Worm (Caenorhabditis elegans) whole organism, L1 larva: ENCODE results near the gene DH11.2.

ENCODE experiments used
- Y116A8C.19 ChIP-seq: sonication (generic microtip); optimal IDR thresholded peaks from 2 replicates; lab custom pipeline; 2016; ENCODE audit warnings: missing compliant biosample characterization, missing genetic modification characterization, borderline replicate concordance
- ama-1 ChIP-seq: fragments of 150-350 bp; optimal IDR thresholded peaks from 2 replicates; lab custom pipeline; 2014
- ceh-90 ChIP-seq: sonication (generic microtip); optimal IDR thresholded peaks from 2 replicates; lab custom pipeline; 2016; ENCODE audit warnings: missing genetic modification characterization, missing compliant biosample characterization
- mef-2 ChIP-seq: fragments of 150-350 bp; optimal IDR thresholded peaks from 2 replicates; lab custom pipeline; 2014; ENCODE audit warnings: missing biosample characterization, missing genetic modification characterization
- nhr-11 ChIP-seq: fragments of 150-350 bp; optimal IDR thresholded peaks from 2 replicates; lab custom pipeline; 2014; ENCODE audit warnings: missing biosample characterization, missing genetic modification characterization
- nhr-237 ChIP-seq: fragments of 150-350 bp; optimal IDR thresholded peaks from 2 replicates; lab custom pipeline; 2014; ENCODE audit warnings: missing biosample characterization, missing genetic modification characterization
- nhr-28 ChIP-seq: fragments of 150-350 bp; optimal IDR thresholded peaks from 2 replicates; lab custom pipeline; 2014; ENCODE audit warnings: missing biosample characterization, missing genetic modification characterization
- nhr-90 ChIP-seq: sonication (generic microtip); optimal IDR thresholded peaks from 2 replicates; lab custom pipeline; 2016; ENCODE audit warnings: mild to moderate bottlenecking, missing genetic modification characterization, missing compliant biosample characterization; ENCODE audit not compliant: poor library complexity
- pax-3 ChIP-seq: fragments of 200-800 bp; sonication (Bioruptor generic); optimal IDR thresholded peaks from 2 replicates; lab custom pipeline; 2018; ENCODE audit warnings: mild to moderate bottlenecking, missing genetic modification characterization, moderate library complexity, missing compliant biosample characterization
- pqm-1 ChIP-seq: sonication (generic microtip); optimal IDR thresholded peaks from 3 replicates; lab custom pipeline; 2017; ENCODE audit warnings: missing biosample characterization, missing genetic modification characterization
- skn-1 ChIP-seq: fragments of 150-350 bp; optimal IDR thresholded peaks from 2 replicates; lab custom pipeline; 2014; ENCODE audit warnings: missing biosample characterization, missing genetic modification characterization
- zag-1 ChIP-seq: fragments of 150-350 bp; optimal IDR thresholded peaks from 2 replicates; lab custom pipeline; 2014; ENCODE audit warnings: missing biosample characterization, missing genetic modification characterization
- ztf-11 ChIP-seq, 2 experiments: sonication (generic microtip); optimal IDR thresholded peaks; 2 replicates each; lab custom pipeline; 2016 to 2017; ENCODE audit warnings: missing genetic modification characterization in 2 of 2, missing biosample characterization in 1 of 2, missing compliant biosample characterization in 1 of 2

DNA sequence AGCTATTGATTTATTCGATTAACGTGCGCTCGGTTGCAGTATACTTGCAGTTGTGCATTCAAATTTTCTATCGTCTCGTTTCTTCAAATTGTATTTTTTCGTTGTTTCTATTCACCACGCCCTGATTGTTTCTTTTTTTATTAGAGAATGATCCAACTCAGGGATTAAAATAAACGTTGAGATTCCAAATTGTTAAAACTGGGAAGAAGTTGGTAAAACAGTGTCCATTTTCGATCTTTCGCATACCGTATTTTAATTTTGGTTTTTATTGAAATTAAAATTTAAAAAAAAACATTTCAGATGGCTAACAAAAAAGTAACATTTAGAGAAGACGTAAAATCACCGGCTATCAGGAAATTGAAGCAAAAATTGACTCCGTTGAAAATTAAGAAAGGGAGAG lies 34.6 kb downstream of the DH11.2 start, which contains the start of gene apn-1:
- no peak for TF ChIP-seq zag-1
- no peak for TF ChIP-seq ztf-11 (tag; optimal IDR thresholded peaks at IDR 0.05; lab: Kevin White, UChicago)
- TF ChIP-seq nhr-28 (tag; lab: Kevin White, UChicago): no peak
- no peak for TF ChIP-seq pqm-1 (tag; lab: Kevin White, UChicago)
- no peak for TF ChIP-seq pax-3 (tag; lab: Kevin White, UChicago)
- TF ChIP-seq nhr-237 (tag; lab: Kevin White, UChicago): no peak
- TF ChIP-seq ceh-90 (tag; lab: Kevin White, UChicago): no peak
- no peak for TF ChIP-seq nhr-90
- no peak for TF ChIP-seq ama-1 (lab: Kevin White, UChicago)
- no peak for TF ChIP-seq Y116A8C.19 (tag; lab: Kevin White, UChicago)
- no peak for TF ChIP-seq skn-1
- TF ChIP-seq mef-2 (tag; lab: Kevin White, UChicago): no peak
- TF ChIP-seq nhr-11 (tag; lab: Kevin White, UChicago): no peak
